Fruit fly (Drosophila melanogaster) whole organism, embryonic: ENCODE data around the gene Pxn.

Source experiments
- Ada2b ChIP-seq: fragments of 200-800 bp; sonication (Bioruptor generic); IDR thresholded peaks from 2 replicates; pipeline ENCODE4 v1.3.6; 2022; ENCODE audit warnings: missing biosample characterization, missing genetic modification characterization
- Bteb2 ChIP-seq: fragments of 200-800 bp; sonication (Bioruptor generic); optimal IDR thresholded peaks from 2 replicates; lab custom pipeline; 2016; ENCODE audit warnings: missing biosample characterization, missing genetic modification characterization
- CG10654 ChIP-seq: fragments of 200-800 bp; sonication (Bioruptor generic); optimal IDR thresholded peaks from 2 replicates; lab custom pipeline; 2016; ENCODE audit warnings: missing biosample characterization, missing genetic modification characterization
- CG12219 ChIP-seq: fragments of 200-800 bp; sonication (Bioruptor generic); optimal IDR thresholded peaks from 3 replicates; lab custom pipeline; 2018; ENCODE audit warnings: missing biosample characterization, mild to moderate bottlenecking, missing genetic modification characterization
- CG12299 ChIP-seq: fragments of 200-800 bp; sonication (Bioruptor generic); optimal IDR thresholded peaks from 2 replicates; lab custom pipeline; 2018; ENCODE audit warnings: missing biosample characterization, mild to moderate bottlenecking, missing genetic modification characterization
- CG13287 ChIP-seq: fragments of 200-800 bp; sonication (Bioruptor generic); IDR thresholded peaks from 2 replicates; pipeline ENCODE4 v1.3.6; 2022; ENCODE audit warnings: missing biosample characterization, missing genetic modification characterization; ENCODE audit not compliant: partially characterized antibody
- CG14965 ChIP-seq: fragments of 200-800 bp; sonication (Bioruptor generic); optimal IDR thresholded peaks from 2 replicates; lab custom pipeline; 2016; ENCODE audit warnings: missing biosample characterization, missing genetic modification characterization, borderline replicate concordance
- CG15073 ChIP-seq: fragments of 200-800 bp; sonication (Bioruptor generic); optimal IDR thresholded peaks from 2 replicates; lab custom pipeline; 2016; ENCODE audit warnings: missing biosample characterization, missing genetic modification characterization
- CG15269 ChIP-seq: fragments of 200-800 bp; sonication (Bioruptor generic); optimal IDR thresholded peaks from 2 replicates; lab custom pipeline; 2018; ENCODE audit warnings: missing biosample characterization, mild to moderate bottlenecking, missing genetic modification characterization, moderate library complexity
- CG17385 ChIP-seq: fragments of 200-800 bp; sonication (Bioruptor generic); optimal IDR thresholded peaks from 3 replicates; lab custom pipeline; 2018; ENCODE audit warnings: missing biosample characterization, mild to moderate bottlenecking, missing genetic modification characterization
- CG2120 ChIP-seq: fragments of 200-800 bp; sonication (Bioruptor generic); optimal IDR thresholded peaks from 3 replicates; lab custom pipeline; 2016; ENCODE audit warnings: missing biosample characterization, missing genetic modification characterization
- CG2199 ChIP-seq: fragments of 200-800 bp; sonication (Bioruptor generic); IDR thresholded peaks from 3 replicates; pipeline ENCODE4 v1.3.6; 2022; ENCODE audit warnings: missing biosample characterization, missing genetic modification characterization
- CG3163 ChIP-seq: fragments of 200-800 bp; sonication (Bioruptor generic); optimal IDR thresholded peaks from 3 replicates; lab custom pipeline; 2016; ENCODE audit warnings: missing biosample characterization, missing genetic modification characterization
- CG3995 ChIP-seq: fragments of 200-800 bp; sonication (Bioruptor generic); optimal IDR thresholded peaks from 3 replicates; lab custom pipeline; 2016; ENCODE audit warnings: missing biosample characterization, missing genetic modification characterization
- CG4707 ChIP-seq: fragments of 200-800 bp; sonication (Bioruptor generic); optimal IDR thresholded peaks from 2 replicates; lab custom pipeline; 2018; ENCODE audit warnings: missing biosample characterization, mild to moderate bottlenecking, missing genetic modification characterization, moderate library complexity
- CG8281 ChIP-seq: fragments of 200-800 bp; sonication (Bioruptor generic); optimal IDR thresholded peaks from 2 replicates; lab custom pipeline; 2018; ENCODE audit warnings: missing biosample characterization, mild to moderate bottlenecking, missing genetic modification characterization, moderate library complexity
- CG8944 ChIP-seq: fragments of 200-800 bp; sonication (Bioruptor generic); optimal IDR thresholded peaks from 3 replicates; lab custom pipeline; 2016; ENCODE audit warnings: missing biosample characterization, missing genetic modification characterization
- CHES-1-like ChIP-seq: fragments of 200-800 bp; sonication (Bioruptor generic); optimal IDR thresholded peaks from 2 replicates; lab custom pipeline; 2016; ENCODE audit warnings: missing biosample characterization, missing genetic modification characterization
- D19A ChIP-seq: fragments of 200-800 bp; optimal IDR thresholded peaks from 3 replicates; lab custom pipeline; 2019; ENCODE audit warnings: missing biosample characterization, mild to moderate bottlenecking, missing genetic modification characterization, moderate library complexity
- Deaf1 ChIP-seq: fragments of 200-800 bp; optimal IDR thresholded peaks from 3 replicates; lab custom pipeline; 2019; ENCODE audit warnings: missing biosample characterization, mild to moderate bottlenecking, missing genetic modification characterization, moderate library complexity
- Dll ChIP-seq: fragments of 200-800 bp; sonication (Bioruptor generic); IDR thresholded peaks from 4 replicates; pipeline ENCODE4 v1.3.6; 2022; ENCODE audit warnings: missing biosample characterization, missing genetic modification characterization; ENCODE audit not compliant: partially characterized antibody
- Ets97D ChIP-seq: fragments of 200-800 bp; sonication (Bioruptor generic); optimal IDR thresholded peaks from 3 replicates; lab custom pipeline; 2016; ENCODE audit warnings: missing biosample characterization, missing genetic modification characterization
- Gsc ChIP-seq: fragments of 200-800 bp; sonication (Bioruptor generic); IDR thresholded peaks from 2 replicates; pipeline ENCODE4 v1.3.6; 2022; ENCODE audit warnings: missing biosample characterization, missing genetic modification characterization
- HLH54F ChIP-seq: fragments of 200-800 bp; sonication (Bioruptor generic); optimal IDR thresholded peaks from 3 replicates; lab custom pipeline; 2016; ENCODE audit warnings: missing biosample characterization, missing genetic modification characterization
- HLHmδ ChIP-seq: fragments of 200-800 bp; sonication (Bioruptor generic); optimal IDR thresholded peaks from 2 replicates; lab custom pipeline; 2018; ENCODE audit warnings: missing biosample characterization, mild to moderate bottlenecking, missing genetic modification characterization, moderate library complexity
- MESR4 ChIP-seq: fragments of 200-800 bp; sonication (Bioruptor generic); optimal IDR thresholded peaks from 2 replicates; lab custom pipeline; 2018; ENCODE audit warnings: missing biosample characterization, mild to moderate bottlenecking, missing genetic modification characterization, moderate library complexity
- Med ChIP-seq: fragments of 200-800 bp; sonication (Bioruptor generic); peaks from one replicate; lab custom pipeline; 2016; ENCODE audit warnings: missing biosample characterization, missing genetic modification characterization, mild to moderate bottlenecking, inconsistent platforms, moderate library complexity
- Myb ChIP-seq: fragments of 200-800 bp; sonication (Bioruptor generic); optimal IDR thresholded peaks from 2 replicates; lab custom pipeline; 2016; ENCODE audit warnings: missing biosample characterization, missing genetic modification characterization
- NK7.1 ChIP-seq: fragments of 200-800 bp; sonication (Bioruptor generic); optimal IDR thresholded peaks from 3 replicates; lab custom pipeline; 2016; ENCODE audit warnings: missing biosample characterization, missing genetic modification characterization
- Scr ChIP-seq: fragments of 200-800 bp; sonication (Bioruptor generic); IDR thresholded peaks from 2 replicates; pipeline ENCODE4 v1.3.6; 2022; ENCODE audit warnings: missing biosample characterization, missing genetic modification characterization; ENCODE audit not compliant: partially characterized antibody
- ato ChIP-seq: fragments of 200-800 bp; sonication (Bioruptor generic); IDR thresholded peaks from 2 replicates; pipeline ENCODE4 v1.3.6; 2022; ENCODE audit warnings: missing biosample characterization, missing genetic modification characterization; ENCODE audit not compliant: partially characterized antibody
- cg ChIP-seq: fragments of 200-800 bp; sonication (Bioruptor generic); optimal IDR thresholded peaks from 3 replicates; lab custom pipeline; 2019; ENCODE audit warnings: missing biosample characterization, mild to moderate bottlenecking, missing genetic modification characterization, moderate library complexity
- crp ChIP-seq, 2 experiments: fragments of 200-800 bp; sonication (Bioruptor generic); optimal IDR thresholded peaks; 2 replicates in 1 of 2; 3 replicates in 1 of 2; lab custom pipeline; 2017; ENCODE audit warnings: missing biosample characterization in 2 of 2, missing genetic modification characterization in 2 of 2, mild to moderate bottlenecking in 1 of 2, moderate library complexity in 1 of 2
- da ChIP-seq: fragments of 200-800 bp; sonication (Bioruptor generic); optimal IDR thresholded peaks from 2 replicates; lab custom pipeline; 2016; ENCODE audit warnings: missing biosample characterization, missing genetic modification characterization
- dati ChIP-seq: fragments of 200-800 bp; sonication (Bioruptor generic); IDR thresholded peaks from 2 replicates; pipeline ENCODE4 v1.3.6; 2022; ENCODE audit warnings: missing biosample characterization, missing genetic modification characterization
- ewg ChIP-seq: fragments of 200-800 bp; sonication (Bioruptor generic); optimal IDR thresholded peaks from 3 replicates; lab custom pipeline; 2017; ENCODE audit warnings: mild to moderate bottlenecking, missing biosample characterization, missing genetic modification reagents, missing genetic modification characterization
- fu2 ChIP-seq: fragments of 200-800 bp; sonication (Bioruptor generic); optimal IDR thresholded peaks from 2 replicates; lab custom pipeline; 2016; ENCODE audit warnings: missing biosample characterization, missing genetic modification characterization
- inv ChIP-seq: fragments of 200-800 bp; sonication (Bioruptor generic); IDR thresholded peaks from 2 replicates; pipeline ENCODE4 v1.3.6; 2022; ENCODE audit warnings: missing biosample characterization, missing genetic modification characterization; ENCODE audit not compliant: partially characterized antibody
- jumu ChIP-seq: fragments of 200-800 bp; sonication (Bioruptor generic); optimal IDR thresholded peaks from 3 replicates; lab custom pipeline; 2016; ENCODE audit warnings: missing biosample characterization, missing genetic modification characterization
- kay ChIP-seq: fragments of 200-800 bp; sonication (Bioruptor generic); optimal IDR thresholded peaks from 2 replicates; lab custom pipeline; 2016; ENCODE audit warnings: missing biosample characterization, missing genetic modification characterization
- lmd ChIP-seq: fragments of 200-800 bp; sonication (Bioruptor generic); IDR thresholded peaks from 2 replicates; pipeline ENCODE4 v1.3.6; 2022; ENCODE audit warnings: missing biosample characterization, missing genetic modification characterization
- lola ChIP-seq, 3 experiments: fragments of >200 bp in 2 of 3; fragments of 200-800 bp in 1 of 3; sonication (Bioruptor generic) in 1 of 3; optimal IDR thresholded peaks; 2 replicates each; lab custom pipeline; 2017 to 2019; ENCODE audit warnings: missing biosample characterization in 3 of 3, missing genetic modification characterization in 3 of 3, mild to moderate bottlenecking in 1 of 3, moderate library complexity in 1 of 3
- prd ChIP-seq, 3 experiments: fragments of >200 bp in 2 of 3; fragments of 200-800 bp in 1 of 3; sonication (Bioruptor generic) in 1 of 3; optimal IDR thresholded peaks in 2 of 3; IDR thresholded peaks in 1 of 3; 2 replicates in 2 of 3; 3 replicates in 1 of 3; pipeline versions ENCODE4 v1.3.6 to Lab custom; 2017 to 2022; ENCODE audit warnings: missing biosample characterization in 1 of 3, missing genetic modification characterization in 1 of 3
- ttk ChIP-seq: fragments of 200-800 bp; sonication (Bioruptor generic); IDR thresholded peaks from 2 replicates; pipeline ENCODE4 v2.1.2; 2022; ENCODE audit warnings: missing biosample characterization, missing genetic modification characterization
- unpg ChIP-seq: fragments of 200-800 bp; sonication (Bioruptor generic); optimal IDR thresholded peaks from 3 replicates; lab custom pipeline; 2018; ENCODE audit warnings: missing biosample characterization, mild to moderate bottlenecking, missing genetic modification characterization, moderate library complexity
- usp ChIP-seq: fragments of >200 bp; optimal IDR thresholded peaks from 2 replicates; lab custom pipeline; 2017; ENCODE audit warnings: missing biosample characterization, missing genetic modification characterization
- wdn ChIP-seq: fragments of 200-800 bp; sonication (Bioruptor generic); IDR thresholded peaks from 2 replicates; pipeline ENCODE4 v1.3.6; 2022; ENCODE audit warnings: missing biosample characterization, missing genetic modification characterization

Pxn gene

dm6 chr3L:2632763-2633100 is 2.9 kb upstream of the Pxn start (continued):
- TF ChIP-seq prd (optimal IDR thresholded peaks at IDR 0.05; lab: Kevin White, UChicago) (no peak), prd (GFP tag; IDR thresholded peaks at IDR 0.05; lab: Robert Waterston, UW) (no peak), usp (GFP tag; lab: Kevin White, UChicago) (no peak), HLH54F (no peak), kay (GFP tag; lab: Kevin White, UChicago) (no peak), ttk (GFP tag; lab: Robert Waterston, UW) (0 out of 2 replicates have a peak, but pooled peaks have one; percentile 11), crp (GFP tag; optimal IDR thresholded peaks at IDR 0.05; lab: Kevin White, UChicago) (no peak), Ada2b (GFP tag; lab: Robert Waterston, UW) (no peak), ewg (GFP tag; lab: Kevin White, UChicago) (no peak), CG8281 (tag; lab: Kevin White, UChicago) (no peak), unpg (no peak)
- TF ChIP-seq, all 482 proteins: peak for 42

dm6 chr3L:2632048-2632762 is 2.3 kb upstream of the Pxn start:
- TF ChIP-seq CG3163 (GFP tag; lab: Kevin White, UChicago) = peak; percentile 14
- peak; percentile 55; the same call in 1 of the 2 replicates for TF ChIP-seq CG13287 (GFP tag; lab: Robert Waterston, UW)
- TF ChIP-seq cg (GFP tag; lab: Kevin White, UChicago) = peak; percentile 88
- TF ChIP-seq D19A (tag; lab: Kevin White, UChicago) = peak; percentile 93
- TF ChIP-seq CG14965 = no peak
- TF ChIP-seq inv (GFP tag; lab: Robert Waterston, UW) = 0 out of 2 replicates have a peak, but pooled peaks have one; percentile 8
- peak; percentile 94 for TF ChIP-seq MESR4 (GFP tag; lab: Kevin White, UChicago)
- TF ChIP-seq NK7.1 = peak; percentile 4
- peak; percentile 82 for TF ChIP-seq Med (GFP tag; lab: Kevin White, UChicago)
- peak; percentile 11 for TF ChIP-seq CHES-1-like
- TF ChIP-seq CG17385 = peak; percentile 43
- peak in 1 of 3 experiments; percentile 62 for TF ChIP-seq lola (GFP tag; optimal IDR thresholded peaks at IDR 0.05; lab: Kevin White, UChicago)
- no peak for TF ChIP-seq CG10654 (GFP tag; lab: Kevin White, UChicago)
- TF ChIP-seq jumu (GFP tag; lab: Kevin White, UChicago) = peak; percentile 1
- no peak for TF ChIP-seq CG15269
- peak; percentile 31 for TF ChIP-seq fu2 (GFP tag; lab: Kevin White, UChicago)
- peak; percentile 14 for TF ChIP-seq Ets97D
- TF ChIP-seq CG2199 (GFP tag; lab: Robert Waterston, UW) = 0 out of 3 replicates have a peak, but pooled peaks have one; percentile 20
- TF ChIP-seq Dll = 0 out of 4 replicates have a peak, but pooled peaks have one; percentile 26
- no peak for TF ChIP-seq CG15073 (GFP tag; lab: Kevin White, UChicago)
- TF ChIP-seq Deaf1 (tag; lab: Kevin White, UChicago) = no peak

dm6 chr3L:2631406-2631805 is 1.5 kb upstream of the Pxn start, which contains the start of the genes CG42245 and MEP-1:
Gene CG42245, plus strand, starts transcription at chr3L:2631715.
Gene MEP-1, plus strand, starts transcription at chr3L:2631715.
- TF ChIP-seq dati (GFP tag; lab: Robert Waterston, UW) (no peak), ato (no peak; the same call in 1 of the 2 replicates), CG12299 (tag; lab: Kevin White, UChicago) (peak; percentile 10), prd (optimal IDR thresholded peaks at IDR 0.05; lab: Kevin White, UChicago) (no peak), prd (GFP tag; IDR thresholded peaks at IDR 0.05; lab: Robert Waterston, UW) (no peak), Gsc (no peak), HLHmδ (GFP tag; lab: Kevin White, UChicago) (no peak), CG8944 (GFP tag; lab: Kevin White, UChicago) (peak; percentile 23), Bteb2 (GFP tag; lab: Kevin White, UChicago) (peak; percentile 70), Scr (GFP tag; lab: Robert Waterston, UW) (peak; percentile 69), lmd (GFP tag; lab: Robert Waterston, UW) (no peak; the same call in 1 of the 2 replicates), Myb (GFP tag; lab: Kevin White, UChicago) (peak; percentile 97), da (GFP tag; lab: Kevin White, UChicago) (no peak), CG12219 (GFP tag; lab: Kevin White, UChicago) (peak; percentile 35), wdn (no peak), CG4707 (GFP tag; lab: Kevin White, UChicago) (no peak), CG2120 (GFP tag; lab: Kevin White, UChicago) (peak; percentile 73), D19A (tag; lab: Kevin White, UChicago) (peak; percentile 27), CG3995 (peak; percentile 34)
